Worm (Caenorhabditis elegans) whole organism, young adult: ENCODE results near the gene B0524.6.

Source experiments
- ama-1 ChIP-seq, 3 experiments: fragments of 150-350 bp in 1 of 3; sonication (generic microtip) in 2 of 3; optimal IDR thresholded peaks; 2 replicates each; lab custom pipeline; 2014 to 2018; ENCODE audit warnings: missing biosample characterization in 2 of 3, missing genetic modification characterization in 2 of 3, missing genetic modification reagents in 2 of 3
- chd-7 ChIP-seq: sonication (generic microtip); optimal IDR thresholded peaks from 2 replicates; lab custom pipeline; 2016; ENCODE audit warnings: mild to moderate bottlenecking, missing genetic modification characterization, moderate library complexity, missing compliant biosample characterization
- madf-8 ChIP-seq: fragments of 200-800 bp; sonication (Bioruptor generic); conservative IDR thresholded peaks from 2 replicates; pipeline ENCODE4 v1.3.6; 2022; ENCODE audit warnings: missing genetic modification reagents, missing genetic modification characterization, missing compliant biosample characterization
- snpc-4 ChIP-seq, 5 experiments: fragments of 150-350 bp in 1 of 5; sonication (generic microtip) in 4 of 5; optimal IDR thresholded peaks; 2 replicates each; lab custom pipeline; 2014 to 2018; ENCODE audit warnings: missing genetic modification characterization in 5 of 5, missing biosample characterization in 3 of 5, antibody characterized with exemption in 2 of 5, mild to moderate bottlenecking in 2 of 5, missing compliant biosample characterization in 2 of 5, missing genotype in 2 of 5, moderate library complexity in 2 of 5, missing genetic modification reagents in 1 of 5
- tlf-1 ChIP-seq: fragments of 200-800 bp; sonication (Bioruptor generic); optimal IDR thresholded peaks from 2 replicates; lab custom pipeline; 2018; ENCODE audit warnings: mild to moderate bottlenecking, missing genetic modification characterization, missing compliant biosample characterization
- unc-62 ChIP-seq: fragments of 150-350 bp; optimal IDR thresholded peaks from 2 replicates; lab custom pipeline; 2014; ENCODE audit warnings: missing biosample characterization, missing genetic modification reagents, missing genetic modification characterization

ce11 chrIII:1938712-1939624 lies 33.5 kb upstream of the B0524.6 start:
- TF ChIP-seq madf-8 (GFP tag; lab: Robert Waterston, UW) (no peak), snpc-4 (GFP tag; optimal IDR thresholded peaks at IDR 0.05; lab: Kevin White, UChicago) (no peak), snpc-4 (tag; optimal IDR thresholded peaks at IDR 0.05; lab: Kevin White, UChicago) (no peak), ama-1 (optimal IDR thresholded peaks at IDR 0.05; lab: Kevin White, UChicago) (no peak), ama-1 (GFP tag; optimal IDR thresholded peaks at IDR 0.05; lab: Kevin White, UChicago) (no peak), chd-7 (tag; lab: Kevin White, UChicago) (no peak), tlf-1 (no peak), unc-62 (GFP tag; lab: Kevin White, UChicago) (no peak)
